Worm (Caenorhabditis elegans) whole organism, L2 larva: ENCODE measurements around the gene lrx-1.
A peak's percentile ranks its signal among the peaks of the same experiment; 100 is the strongest.

Experiments
- F13H6.1 ChIP-seq: sonication (generic microtip); optimal IDR thresholded peaks from 2 replicates; lab custom pipeline; 2016; ENCODE audit warnings: missing genetic modification characterization, missing compliant biosample characterization
- R02D3.7 ChIP-seq: fragments of 150-350 bp; optimal IDR thresholded peaks from 2 replicates; lab custom pipeline; 2014; ENCODE audit warnings: missing biosample characterization, missing genetic modification characterization
- Y55F3AM.14 ChIP-seq: fragments of 200-800 bp; sonication (Bioruptor generic); optimal IDR thresholded peaks from 2 replicates; lab custom pipeline; 2018; ENCODE audit warnings: mild to moderate bottlenecking, missing genetic modification characterization, missing compliant biosample characterization
- ZK546.5 ChIP-seq: sonication (generic microtip); optimal IDR thresholded peaks from 2 replicates; lab custom pipeline; 2017; ENCODE audit warnings: missing biosample characterization, missing genetic modification characterization
- alr-1 ChIP-seq: fragments of 150-350 bp; optimal IDR thresholded peaks from 2 replicates; lab custom pipeline; 2014; ENCODE audit warnings: missing biosample characterization, missing genetic modification characterization
- aly-2 ChIP-seq: fragments of 150-350 bp; optimal IDR thresholded peaks from 2 replicates; lab custom pipeline; 2014; ENCODE audit warnings: missing biosample characterization, missing genetic modification characterization
- ama-1 ChIP-seq: fragments of 150-350 bp; optimal IDR thresholded peaks from 2 replicates; lab custom pipeline; 2018; ENCODE audit warnings: inconsistent platforms
- blmp-1 ChIP-seq: sonication (generic microtip); optimal IDR thresholded peaks from 2 replicates; lab custom pipeline; 2017; ENCODE audit warnings: missing genetic modification characterization, mild to moderate bottlenecking, missing compliant biosample characterization, antibody characterized with exemption, moderate library complexity; ENCODE audit not compliant: insufficient read depth
- ceh-16 ChIP-seq: fragments of 150-350 bp; optimal IDR thresholded peaks from 2 replicates; lab custom pipeline; 2014; ENCODE audit warnings: missing biosample characterization, missing genetic modification characterization
- crh-2 ChIP-seq: sonication (generic microtip); optimal IDR thresholded peaks from 2 replicates; lab custom pipeline; 2017; ENCODE audit warnings: missing biosample characterization, missing genetic modification characterization
- dmd-4 ChIP-seq: sonication (generic microtip); optimal IDR thresholded peaks from 2 replicates; lab custom pipeline; 2017; ENCODE audit warnings: missing biosample characterization, missing genetic modification characterization
- egl-27 ChIP-seq: sonication (generic microtip); optimal IDR thresholded peaks from 3 replicates; lab custom pipeline; 2017; ENCODE audit warnings: missing biosample characterization, missing genetic modification reagents, missing genetic modification characterization
- elt-1 ChIP-seq: fragments of 150-350 bp; optimal IDR thresholded peaks from 2 replicates; lab custom pipeline; 2014; ENCODE audit warnings: missing biosample characterization, missing genetic modification characterization
- elt-3 ChIP-seq: sonication (generic microtip); optimal IDR thresholded peaks from 2 replicates; lab custom pipeline; 2017; ENCODE audit warnings: missing biosample characterization, missing genetic modification characterization
- fos-1 ChIP-seq: fragments of 150-350 bp; optimal IDR thresholded peaks from 2 replicates; lab custom pipeline; 2014; ENCODE audit warnings: missing biosample characterization, missing genetic modification characterization
- lin-39 ChIP-seq: fragments of 150-350 bp; optimal IDR thresholded peaks from 2 replicates; lab custom pipeline; 2014; ENCODE audit warnings: missing biosample characterization, missing genetic modification reagents, missing genetic modification characterization
- mab-5 ChIP-seq: fragments of 150-350 bp; optimal IDR thresholded peaks from 2 replicates; lab custom pipeline; 2014; ENCODE audit warnings: missing biosample characterization, missing genetic modification characterization
- nhr-10 ChIP-seq: sonication (generic microtip); optimal IDR thresholded peaks from 2 replicates; lab custom pipeline; 2017; ENCODE audit warnings: missing biosample characterization, missing genetic modification characterization
- nhr-11 ChIP-seq: fragments of 150-350 bp; optimal IDR thresholded peaks from 2 replicates; lab custom pipeline; 2014; ENCODE audit warnings: missing biosample characterization, missing genetic modification characterization
- nhr-129 ChIP-seq: fragments of 150-350 bp; optimal IDR thresholded peaks from 2 replicates; lab custom pipeline; 2014; ENCODE audit warnings: missing biosample characterization, missing genetic modification characterization
- nhr-237 ChIP-seq: fragments of 150-350 bp; optimal IDR thresholded peaks from 2 replicates; lab custom pipeline; 2014; ENCODE audit warnings: missing biosample characterization, missing genetic modification characterization
- nhr-25 ChIP-seq: fragments of 150-350 bp; sonication (generic microtip); optimal IDR thresholded peaks from 3 replicates; lab custom pipeline; 2014; ENCODE audit warnings: missing biosample characterization, missing genetic modification characterization
- nhr-6 ChIP-seq: fragments of 150-350 bp; optimal IDR thresholded peaks from 2 replicates; lab custom pipeline; 2014; ENCODE audit warnings: missing biosample characterization, missing genetic modification characterization
- nhr-77 ChIP-seq: fragments of 150-350 bp; optimal IDR thresholded peaks from 2 replicates; lab custom pipeline; 2014; ENCODE audit warnings: missing biosample characterization, missing genetic modification characterization
- peb-1 ChIP-seq: fragments of 150-350 bp; optimal IDR thresholded peaks from 2 replicates; lab custom pipeline; 2014; ENCODE audit warnings: missing biosample characterization, missing genetic modification characterization
- sem-4 ChIP-seq: fragments of 150-350 bp; optimal IDR thresholded peaks from 2 replicates; lab custom pipeline; 2014; ENCODE audit warnings: missing biosample characterization, missing genetic modification reagents, missing genetic modification characterization
- skn-1 ChIP-seq: sonication (generic microtip); optimal IDR thresholded peaks from 2 replicates; lab custom pipeline; 2017; ENCODE audit warnings: missing biosample characterization, missing genetic modification characterization
- sma-3 ChIP-seq: sonication (generic microtip); optimal IDR thresholded peaks from 2 replicates; lab custom pipeline; 2016; ENCODE audit warnings: missing genetic modification reagents, missing genetic modification characterization, missing compliant biosample characterization
- sma-9 ChIP-seq, 2 experiments: fragments of 150-350 bp in 1 of 2; sonication (generic microtip) in 1 of 2; optimal IDR thresholded peaks; 2 replicates each; lab custom pipeline; 2014 to 2016; ENCODE audit warnings: missing genetic modification characterization in 2 of 2, mild to moderate bottlenecking in 1 of 2, missing biosample characterization in 1 of 2, missing compliant biosample characterization in 1 of 2, missing genetic modification reagents in 1 of 2, moderate library complexity in 1 of 2
- snpc-4 ChIP-seq: fragments of 150-350 bp; optimal IDR thresholded peaks from 2 replicates; lab custom pipeline; 2014; ENCODE audit warnings: missing biosample characterization, missing genetic modification characterization
- unc-39 ChIP-seq: fragments of 150-350 bp; optimal IDR thresholded peaks from 2 replicates; lab custom pipeline; 2014; ENCODE audit warnings: missing biosample characterization, missing genetic modification characterization
- unc-55 ChIP-seq: fragments of 150-350 bp; sonication (generic microtip); optimal IDR thresholded peaks from 3 replicates; lab custom pipeline; 2014; ENCODE audit warnings: missing biosample characterization, missing genetic modification reagents, missing genetic modification characterization
- zag-1 ChIP-seq: fragments of 150-350 bp; optimal IDR thresholded peaks from 2 replicates; lab custom pipeline; 2014; ENCODE audit warnings: missing biosample characterization, missing genetic modification characterization
- ztf-1 ChIP-seq: fragments of 200-800 bp; sonication (Bioruptor generic); conservative IDR thresholded peaks from 2 replicates; pipeline ENCODE4 v1.3.6; 2022; ENCODE audit warnings: missing genetic modification characterization, missing compliant biosample characterization
- ztf-4 ChIP-seq: fragments of 150-350 bp; optimal IDR thresholded peaks from 2 replicates; lab custom pipeline; 2014; ENCODE audit warnings: missing biosample characterization, missing genetic modification characterization

Gene lrx-1

DNA sequence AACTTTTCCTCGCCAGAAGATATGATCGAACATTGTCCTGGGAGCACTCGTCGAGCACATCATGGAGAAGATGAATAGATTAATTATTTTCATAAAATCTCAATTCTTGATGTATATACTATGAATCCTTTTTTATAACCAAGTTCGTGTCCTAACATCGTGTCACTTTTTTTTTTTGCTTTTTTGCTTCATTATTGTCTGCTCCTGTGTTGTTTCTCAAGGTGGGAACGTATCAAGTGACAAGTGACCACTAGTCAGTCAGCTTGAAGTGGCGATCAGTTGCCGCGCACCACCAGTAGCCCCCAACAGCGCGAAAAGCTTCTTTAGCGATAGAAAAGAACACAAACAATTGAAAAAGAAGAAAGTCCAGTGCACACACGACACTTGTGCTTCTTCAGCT, at the start of gene lrx-1:
TSS of gene lrx-1 (plus strand) at position 301 of the 400 bp plus-strand sequence.
- TF ChIP-seq skn-1, result no peak
- TF ChIP-seq sma-9 (GFP tag; optimal IDR thresholded peaks at IDR 0.05; lab: Kevin White, UChicago), result no peak
- TF ChIP-seq sma-9 (tag; optimal IDR thresholded peaks at IDR 0.05; lab: Kevin White, UChicago), result no peak
- TF ChIP-seq elt-3 (tag; lab: Kevin White, UChicago), result no peak
- TF ChIP-seq crh-2 (tag; lab: Kevin White, UChicago), result no peak
- TF ChIP-seq R02D3.7 (tag; lab: Kevin White, UChicago), result no peak
- TF ChIP-seq ztf-1 (GFP tag; lab: Robert Waterston, UW), result no peak
- no peak for TF ChIP-seq alr-1 (tag; lab: Kevin White, UChicago)
- TF ChIP-seq ztf-4, result no peak
- no peak for TF ChIP-seq Y55F3AM.14 (GFP tag; lab: Kevin White, UChicago)
- no peak for TF ChIP-seq ZK546.5 (tag; lab: Kevin White, UChicago)
- TF ChIP-seq nhr-10 (tag; lab: Kevin White, UChicago), result no peak
- TF ChIP-seq elt-1 (tag; lab: Kevin White, UChicago), result no peak
- no peak for TF ChIP-seq snpc-4 (tag; lab: Kevin White, UChicago)
- TF ChIP-seq dmd-4 (tag; lab: Kevin White, UChicago), result no peak
- no peak for TF ChIP-seq nhr-11 (tag; lab: Kevin White, UChicago)
- no peak for TF ChIP-seq unc-39
- no peak for TF ChIP-seq egl-27 (tag; lab: Kevin White, UChicago)
- TF ChIP-seq, all 48 proteins: peak for 0

DNA sequence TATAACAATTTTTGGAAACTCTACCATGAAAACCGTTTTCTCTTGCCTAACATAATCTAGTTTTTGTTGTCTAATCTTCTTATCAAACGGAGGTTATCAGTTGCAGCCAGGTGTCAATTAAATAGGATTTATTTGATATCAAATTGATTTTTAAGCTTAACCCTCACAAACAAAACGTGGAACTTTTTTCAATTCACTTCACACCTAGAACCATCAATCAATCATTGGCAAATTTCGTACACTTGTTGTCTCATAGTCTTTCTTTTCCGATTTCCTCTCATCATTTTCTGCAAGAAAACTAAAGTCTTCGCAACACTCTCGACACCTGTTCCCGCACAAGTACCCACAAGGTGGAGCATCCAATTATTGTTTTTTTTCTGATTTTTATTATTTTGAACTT, 43.7 kb upstream of the lrx-1 start:
- no peak for TF ChIP-seq nhr-237 (tag; lab: Kevin White, UChicago)
- TF ChIP-seq aly-2, result no peak
- TF ChIP-seq ztf-4, result no peak
- TF ChIP-seq sma-9 (GFP tag; optimal IDR thresholded peaks at IDR 0.05; lab: Kevin White, UChicago), result peak; percentile 1
- no peak for TF ChIP-seq sma-9 (tag; optimal IDR thresholded peaks at IDR 0.05; lab: Kevin White, UChicago)

DNA sequence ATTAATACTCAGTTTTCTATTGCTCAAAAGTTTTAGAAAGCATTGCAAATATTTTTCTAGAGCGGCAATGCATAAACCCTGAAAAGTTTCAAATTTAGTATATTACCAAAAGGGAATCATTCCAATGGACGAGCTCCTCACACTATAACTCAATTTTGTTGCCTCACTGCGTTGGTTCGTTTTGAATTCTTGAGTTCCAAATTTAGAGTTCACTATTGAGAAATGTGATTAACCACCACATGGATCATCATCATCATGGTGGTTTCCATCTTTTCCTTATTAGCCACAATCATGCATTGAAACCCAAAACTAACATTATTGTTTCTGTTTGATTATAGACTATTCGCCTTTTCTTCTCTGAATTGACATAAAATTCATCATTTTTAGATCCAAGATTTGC, 42.4 kb upstream of the lrx-1 start:
- TF ChIP-seq fos-1 (tag; lab: Kevin White, UChicago) (no peak), skn-1 (no peak), mab-5 (no peak), ztf-4 (no peak), alr-1 (tag; lab: Kevin White, UChicago) (no peak), nhr-6 (no peak), lin-39 (tag; lab: Kevin White, UChicago) (no peak), sma-3 (GFP tag; lab: Kevin White, UChicago) (no peak), nhr-77 (tag; lab: Kevin White, UChicago) (no peak), sem-4 (tag; lab: Kevin White, UChicago) (no peak), blmp-1 (tag; lab: Kevin White, UChicago) (no peak)
- TF ChIP-seq, all 48 proteins: peak for 0

DNA sequence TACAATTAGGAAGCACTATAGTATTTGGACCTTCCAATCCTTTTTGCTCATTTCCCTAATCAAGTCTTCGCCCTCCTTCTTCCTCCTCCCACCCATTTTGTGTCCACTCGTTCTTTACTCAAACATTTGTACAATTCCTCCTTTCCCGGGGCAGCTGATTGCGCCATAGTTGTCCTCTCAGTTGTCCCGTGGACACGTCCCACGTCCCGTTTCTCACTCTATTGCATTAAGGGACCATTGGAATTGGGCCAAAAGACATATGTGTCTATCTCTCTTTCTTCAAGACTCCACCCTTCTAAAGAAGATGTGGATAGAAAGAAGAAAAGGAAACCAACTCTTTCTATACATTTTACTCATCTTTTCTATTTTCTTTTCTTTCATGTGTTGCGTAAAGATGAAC, 41.3 kb upstream of the lrx-1 start:
- no peak for TF ChIP-seq nhr-25 (tag; lab: Kevin White, UChicago)
- peak; percentile 32 for TF ChIP-seq zag-1 (tag; lab: Kevin White, UChicago)
- TF ChIP-seq peb-1, result no peak
- TF ChIP-seq ama-1, result no peak
- peak; percentile 30 for TF ChIP-seq F13H6.1 (tag; lab: Kevin White, UChicago)
- TF ChIP-seq nhr-129 (tag; lab: Kevin White, UChicago), result peak; percentile 23
- TF ChIP-seq unc-55 (GFP tag; lab: Kevin White, UChicago), result peak; percentile 20
- TF ChIP-seq, all 48 proteins: peak for 4

DNA sequence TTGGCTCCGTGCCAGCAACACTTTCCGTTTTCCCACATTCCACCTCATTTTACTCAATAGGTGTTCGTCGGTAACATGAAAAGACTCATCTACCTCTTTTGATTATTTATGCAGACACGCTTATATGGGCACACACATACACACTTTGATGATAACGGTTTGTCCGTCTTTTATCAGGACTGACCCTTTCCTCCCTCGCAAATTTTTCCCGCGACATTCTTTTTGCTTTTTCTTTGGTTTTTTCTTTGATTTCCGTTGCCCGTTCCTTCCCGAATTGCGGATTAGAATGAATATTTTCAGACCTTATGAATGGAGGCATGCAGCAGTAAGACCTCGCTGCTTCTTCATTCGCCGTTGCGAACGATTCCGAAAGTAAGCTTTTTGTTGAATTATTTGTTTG, 39.3 kb upstream of the lrx-1 start, which contains the start of gene vab-8:
TSS of gene vab-8 (plus strand) at position 301 of the 400 bp plus-strand sequence.
- TF ChIP-seq fos-1 (tag; lab: Kevin White, UChicago) (peak; percentile 47), ZK546.5 (tag; lab: Kevin White, UChicago) (no peak), nhr-11 (tag; lab: Kevin White, UChicago) (no peak)
- TF ChIP-seq, all 48 proteins: peak for 1

DNA sequence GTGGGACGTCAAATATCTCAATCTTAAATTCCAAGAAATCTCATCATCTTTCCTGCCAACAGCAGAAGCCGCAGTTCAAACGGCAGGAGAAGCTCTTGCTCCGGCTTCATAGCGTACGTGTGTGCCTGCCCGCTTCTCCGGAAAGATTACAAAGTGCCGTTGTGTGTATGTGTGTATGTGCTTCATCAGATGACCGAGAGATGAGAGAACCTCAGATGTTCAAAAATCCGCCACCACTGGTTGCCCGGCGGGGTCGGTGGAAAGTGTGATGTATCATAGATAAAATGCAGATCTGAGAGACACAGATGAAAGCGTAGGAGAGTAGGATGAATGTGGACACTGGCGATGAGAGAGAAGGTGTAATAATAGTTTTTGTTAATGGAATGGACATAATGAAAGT, 18.9 kb upstream of the lrx-1 start:
- TF ChIP-seq nhr-129 (tag; lab: Kevin White, UChicago), result peak; percentile 54
- no peak for TF ChIP-seq ceh-16 (tag; lab: Kevin White, UChicago)
- peak; percentile 39 for TF ChIP-seq sma-9 (GFP tag; optimal IDR thresholded peaks at IDR 0.05; lab: Kevin White, UChicago)
- TF ChIP-seq sma-9 (tag; optimal IDR thresholded peaks at IDR 0.05; lab: Kevin White, UChicago), result no peak
- TF ChIP-seq F13H6.1 (tag; lab: Kevin White, UChicago), result peak; percentile 76
